Worm (Caenorhabditis elegans) whole organism, early embryonic: ENCODE measurements around the gene erh-2.

Source experiments
- F13C5.2 ChIP-seq: sonication (generic microtip); optimal IDR thresholded peaks from 2 replicates; lab custom pipeline; 2017; ENCODE audit warnings: mild to moderate bottlenecking, missing genetic modification characterization, inconsistent platforms, missing compliant biosample characterization
- ama-1 ChIP-seq: fragments of 150-350 bp; optimal IDR thresholded peaks from 2 replicates; lab custom pipeline; 2014
- pes-1 ChIP-seq: fragments of 200-800 bp; sonication (Bioruptor generic); IDR thresholded peaks from 2 replicates; pipeline ENCODE4 v1.3.6; 2022; ENCODE audit warnings: missing genetic modification reagents, missing genetic modification characterization, missing compliant biosample characterization
- scrt-1 ChIP-seq: fragments of 200-800 bp; sonication (Bioruptor generic); IDR thresholded peaks from 2 replicates; pipeline ENCODE4 v1.3.6; 2022; ENCODE audit warnings: missing genetic modification characterization, missing compliant biosample characterization
- tra-4 ChIP-seq: sonication (generic microtip); optimal IDR thresholded peaks from 2 replicates; lab custom pipeline; 2017; ENCODE audit warnings: missing genetic modification characterization, missing compliant biosample characterization

DNA sequence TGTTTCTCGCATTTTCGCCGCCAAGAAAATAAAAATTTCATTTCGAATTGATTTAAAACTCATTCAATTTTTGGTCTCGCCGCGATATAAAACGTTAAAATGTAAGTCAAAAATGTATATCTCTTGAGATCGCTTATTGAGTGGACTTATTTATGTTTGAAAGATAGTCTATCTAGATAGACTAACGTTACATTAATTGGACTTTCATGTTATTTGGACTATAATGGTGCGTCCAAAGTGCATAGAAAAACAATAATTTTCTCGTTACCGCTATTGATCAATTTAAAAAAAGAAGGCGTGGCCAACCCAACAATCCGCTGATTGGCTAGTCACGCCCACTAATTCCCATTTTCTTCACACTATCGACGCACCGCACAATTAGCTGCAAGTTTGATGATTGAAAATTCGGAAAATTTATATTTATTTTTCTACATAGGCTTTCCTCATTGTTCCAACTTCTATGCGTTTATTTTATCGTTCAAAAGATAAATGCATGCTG is 8.9 kb upstream of the erh-2 start, which contains the start of gene F35G12.5:
- TF ChIP-seq ama-1 (lab: Kevin White, UChicago) (no peak), pes-1 (GFP tag; lab: Robert Waterston, UW) (no peak), F13C5.2 (tag; lab: Kevin White, UChicago) (no peak), scrt-1 (no peak), tra-4 (tag; lab: Kevin White, UChicago) (no peak)
